Worm (Caenorhabditis elegans): ENCODE measurements around the gene lonp-2.

lonp-2 gene

ce11 chrIII:12063934-12064333 lies 43.6 kb upstream of the lonp-2 start:
- no peak for TF ChIP-seq unc-86 (tag; optimal IDR thresholded peaks at IDR 0.05)
- TF ChIP-seq snpc-4 (tag; optimal IDR thresholded peaks at IDR 0.05) = no peak
- no peak for TF ChIP-seq nhr-84 (tag; optimal IDR thresholded peaks at IDR 0.05)
- no peak for TF ChIP-seq F16B12.6 (tag; optimal IDR thresholded peaks at IDR 0.05)
- no peak for TF ChIP-seq fos-1 (tag; optimal IDR thresholded peaks at IDR 0.05)

ce11 chrIII:12064494-12064893 lies 43.1 kb upstream of the lonp-2 start:
- TF ChIP-seq mab-9 (GFP tag; IDR thresholded peaks at IDR 0.05) (no peak), unc-130 (tag; optimal IDR thresholded peaks at IDR 0.05) (no peak), rnt-1 (tag; optimal IDR thresholded peaks at IDR 0.05) (no peak), xbp-1 (tag; optimal IDR thresholded peaks at IDR 0.05) (no peak), ztf-11 (tag; optimal IDR thresholded peaks at IDR 0.05) (no peak), fkh-8 (tag; optimal IDR thresholded peaks at IDR 0.05) (no peak), hpl-2 (GFP tag; optimal IDR thresholded peaks at IDR 0.05) (no peak), unc-86 (tag; optimal IDR thresholded peaks at IDR 0.05) (no peak), ceh-88 (GFP tag; IDR thresholded peaks at IDR 0.05) (no peak), egl-13 (tag; optimal IDR thresholded peaks at IDR 0.05) (no peak), swsn-7 (tag; optimal IDR thresholded peaks at IDR 0.05) (no peak), skn-1 (tag; optimal IDR thresholded peaks at IDR 0.05) (no peak), unc-30 (tag; optimal IDR thresholded peaks at IDR 0.05) (no peak), ceh-63 (GFP tag; optimal IDR thresholded peaks at IDR 0.05) (no peak), elt-2 (tag; optimal IDR thresholded peaks at IDR 0.05) (no peak), nhr-19 (GFP tag; conservative IDR thresholded peaks at IDR 0.05) (no peak), nhr-77 (tag; optimal IDR thresholded peaks at IDR 0.05) (no peak)

ce11 chrIII:12067736-12068135 lies 39.8 kb upstream of the lonp-2 start:
- no peak for TF ChIP-seq C04F5.9 (tag; optimal IDR thresholded peaks at IDR 0.05)
- no peak for TF ChIP-seq lir-3 (tag; optimal IDR thresholded peaks at IDR 0.05; ENCODE audit: poor library complexity)
- TF ChIP-seq tlp-1 (tag; optimal IDR thresholded peaks at IDR 0.05) = no peak
- no peak for TF ChIP-seq elt-3 (tag; optimal IDR thresholded peaks at IDR 0.05)
- no peak for TF ChIP-seq lin-15B (tag; optimal IDR thresholded peaks at IDR 0.05)
- TF ChIP-seq alr-1 (tag; optimal IDR thresholded peaks at IDR 0.05; ENCODE audit: borderline replicate concordance) = no peak
- TF ChIP-seq dpl-1 (GFP tag; optimal IDR thresholded peaks at IDR 0.05) = no peak
- no peak for TF ChIP-seq mdl-1 (tag; optimal IDR thresholded peaks at IDR 0.05)
- no peak for TF ChIP-seq lin-39 (tag; optimal IDR thresholded peaks at IDR 0.05)
- no peak for TF ChIP-seq jun-1 (tag; optimal IDR thresholded peaks at IDR 0.05)
- no peak for TF ChIP-seq nhr-19 (GFP tag; conservative IDR thresholded peaks at IDR 0.05)
- no peak for TF ChIP-seq egl-27 (tag; optimal IDR thresholded peaks at IDR 0.05)
- TF ChIP-seq C16A3.4 (tag; optimal IDR thresholded peaks at IDR 0.05) = no peak
- TF ChIP-seq snu-23 (GFP tag; optimal IDR thresholded peaks at IDR 0.05) = no peak
- no peak for TF ChIP-seq Y116A8C.19 (tag; optimal IDR thresholded peaks at IDR 0.05; ENCODE audit: borderline replicate concordance)
- TF ChIP-seq C34B4.2 (tag; optimal IDR thresholded peaks at IDR 0.05) = no peak
- no peak for TF ChIP-seq blmp-1 (tag; optimal IDR thresholded peaks at IDR 0.05)
- no peak for TF ChIP-seq zag-1 (tag; optimal IDR thresholded peaks at IDR 0.05)
- no peak for TF ChIP-seq fkh-8 (tag; optimal IDR thresholded peaks at IDR 0.05)
- no peak for TF ChIP-seq ztf-4 (tag; optimal IDR thresholded peaks at IDR 0.05)

ce11 chrIII:12077456-12077855 lies 30.1 kb upstream of the lonp-2 start, which contains the start of gene php-3:
php-3 (minus strand) TSS chrIII:12077556.
- TF ChIP-seq unc-98 (GFP tag; IDR thresholded peaks at IDR 0.05) = no peak
- no peak for TF ChIP-seq nhr-71 (tag; optimal IDR thresholded peaks at IDR 0.05)
- TF ChIP-seq pqm-1 (tag; optimal IDR thresholded peaks at IDR 0.05) = no peak
- no peak for TF ChIP-seq irx-1 (tag; optimal IDR thresholded peaks at IDR 0.05)
- no peak for TF ChIP-seq lin-13 (GFP tag; optimal IDR thresholded peaks at IDR 0.05)
- no peak for TF ChIP-seq lsy-2 (tag; optimal IDR thresholded peaks at IDR 0.05)
- no peak for TF ChIP-seq zip-4 (GFP tag; optimal IDR thresholded peaks at IDR 0.05)
- no peak for TF ChIP-seq ztf-11 (tag; optimal IDR thresholded peaks at IDR 0.05)
- no peak for TF ChIP-seq nhr-77 (tag; optimal IDR thresholded peaks at IDR 0.05)
